In genomic region chr3R:13258696-13259567, dm6 we compare ENCODE assay signal across 5 fruit fly cellular contexts.
TF ChIP-seq lines count a peak whose summit lies in the region.

TSS of gene Ace (minus strand) at chr3R:13259517.

- no peak for TF ChIP-seq CTCF in whole organism, embryonic (GFP tag; optimal IDR thresholded peaks at IDR 0.05; lab: Kevin White, UChicago)

TF ChIP-seq in whole organism, adult, 20 proteins besides CTCF, POLR2A, EP300 and RAD21:
- TF ChIP-seq cnc (optimal IDR thresholded peaks at IDR 0.05; lab: Kevin White, UChicago) (no peak), bab1 (GFP tag; optimal IDR thresholded peaks at IDR 0.05; lab: Kevin White, UChicago) (no peak), tj (GFP tag; optimal IDR thresholded peaks at IDR 0.05; lab: Kevin White, UChicago) (no peak), kay (GFP tag; lab: Kevin White, UChicago; ENCODE audit: borderline replicate concordance) (peak; percentile 80), CG12768 (GFP tag; optimal IDR thresholded peaks at IDR 0.05; lab: Kevin White, UChicago) (peak; percentile 22), ovo (GFP tag; optimal IDR thresholded peaks at IDR 0.05; lab: Kevin White, UChicago) (no peak)

TF ChIP-seq in whole organism, embryonic, 481 proteins besides CTCF, POLR2A, EP300 and RAD21 (continues in another document):
- no peak for TF ChIP-seq wek (GFP tag; optimal IDR thresholded peaks at IDR 0.05; lab: Kevin White, UChicago)
- TF ChIP-seq z (GFP tag; IDR thresholded peaks at IDR 0.05; lab: Robert Waterston, UW) = 0 out of 3 replicates have a peak, but pooled peaks have one; percentile 29
- no peak for TF ChIP-seq GATAe (GFP tag; conservative IDR thresholded peaks at IDR 0.05; lab: Robert Waterston, UW)
- no peak for TF ChIP-seq CG4820 (GFP tag; optimal IDR thresholded peaks at IDR 0.05; lab: Kevin White, UChicago)
- no peak for TF ChIP-seq Oaz (GFP tag; IDR thresholded peaks at IDR 0.05; lab: Robert Waterston, UW)
- TF ChIP-seq dm (GFP tag; optimal IDR thresholded peaks at IDR 0.05; lab: Kevin White, UChicago) = no peak
- no peak for TF ChIP-seq HLHmδ (GFP tag; optimal IDR thresholded peaks at IDR 0.05; lab: Kevin White, UChicago)
- TF ChIP-seq Adf1 (GFP tag; IDR thresholded peaks at IDR 0.05; lab: Robert Waterston, UW) = peak; percentile 7; the same call in 1 of the 2 replicates
- TF ChIP-seq CG1602 (GFP tag; optimal IDR thresholded peaks at IDR 0.05; lab: Kevin White, UChicago) = no peak
- no peak for TF ChIP-seq bcd (GFP tag; optimal IDR thresholded peaks at IDR 0.05; lab: Kevin White, UChicago)
- peak; percentile 80 to 93 for TF ChIP-seq Trl (optimal IDR thresholded peaks at IDR 0.05; lab: Kevin White, UChicago)
- no peak for TF ChIP-seq Trl (GFP tag; optimal IDR thresholded peaks at IDR 0.05; lab: Kevin White, UChicago)
- peak; percentile 66 for TF ChIP-seq onecut (GFP tag; IDR thresholded peaks at IDR 0.05; lab: Robert Waterston, UW)
- no peak for TF ChIP-seq nom (GFP tag; optimal IDR thresholded peaks at IDR 0.05; lab: Kevin White, UChicago)
- peak; percentile 2 for TF ChIP-seq CG6813 (GFP tag; optimal IDR thresholded peaks at IDR 0.05; lab: Kevin White, UChicago)
- no peak for TF ChIP-seq Antp (GFP tag; optimal IDR thresholded peaks at IDR 0.05; lab: Kevin White, UChicago)
- TF ChIP-seq CG12659 (GFP tag; optimal IDR thresholded peaks at IDR 0.05; lab: Kevin White, UChicago) = peak; percentile 19
- TF ChIP-seq Med (GFP tag; lab: Kevin White, UChicago) = peak; percentile 26
- no peak for TF ChIP-seq Ptx1 (GFP tag; IDR thresholded peaks at IDR 0.05; lab: Robert Waterston, UW)
- TF ChIP-seq Dll (GFP tag; IDR thresholded peaks at IDR 0.05; lab: Robert Waterston, UW; ENCODE audit: partially characterized antibody) = 0 out of 4 replicates have a peak, but pooled peaks have one; percentile 22
- TF ChIP-seq PHDP (tag; optimal IDR thresholded peaks at IDR 0.05; lab: Kevin White, UChicago) = peak; percentile 19

TF ChIP-seq in whole organism, prepupa, 60 proteins besides CTCF, POLR2A, EP300 and RAD21:
- peak; percentile 55 for TF ChIP-seq fkh (GFP tag; optimal IDR thresholded peaks at IDR 0.05; lab: Kevin White, UChicago)
- TF ChIP-seq Eip78C (GFP tag; lab: Kevin White, UChicago) = peak; percentile 72
- TF ChIP-seq Eip75B (GFP tag; optimal IDR thresholded peaks at IDR 0.05; lab: Kevin White, UChicago) = no peak

TF ChIP-seq in whole organism, pupa, 21 proteins besides CTCF, POLR2A, EP300 and RAD21:
- peak; percentile 7 for TF ChIP-seq Pif1B (GFP tag; optimal IDR thresholded peaks at IDR 0.05; lab: Kevin White, UChicago)
- TF ChIP-seq CG8301 (tag; optimal IDR thresholded peaks at IDR 0.05; lab: Kevin White, UChicago) = no peak

TF ChIP-seq in whole organism, wandering third instar larva, 38 proteins besides CTCF, POLR2A, EP300 and RAD21:
- TF ChIP-seq dmrt93B (GFP tag; optimal IDR thresholded peaks at IDR 0.05; lab: Kevin White, UChicago) (no peak), woc (GFP tag; optimal IDR thresholded peaks at IDR 0.05; lab: Kevin White, UChicago) (no peak), Abd-B (GFP tag; optimal IDR thresholded peaks at IDR 0.05; lab: Kevin White, UChicago) (no peak), pan (optimal IDR thresholded peaks at IDR 0.05; lab: Kevin White, UChicago) (no peak), N (GFP tag; optimal IDR thresholded peaks at IDR 0.05; lab: Kevin White, UChicago) (peak; percentile 36), h (GFP tag; optimal IDR thresholded peaks at IDR 0.05; lab: Kevin White, UChicago) (no peak), fru (GFP tag; optimal IDR thresholded peaks at IDR 0.05; lab: Kevin White, UChicago) (no peak), CG32264 (GFP tag; optimal IDR thresholded peaks at IDR 0.05; lab: Kevin White, UChicago) (no peak), foxo (GFP tag; optimal IDR thresholded peaks at IDR 0.05; lab: Kevin White, UChicago) (no peak), dl (GFP tag; optimal IDR thresholded peaks at IDR 0.05; lab: Kevin White, UChicago; ENCODE audit: insufficient read depth in 1 of 2, partially characterized antibody in 2 of 2) (peak; percentile 43 to 46), Rel (GFP tag; optimal IDR thresholded peaks at IDR 0.05; lab: Kevin White, UChicago) (no peak), Rel (tag; optimal IDR thresholded peaks at IDR 0.05; lab: Kevin White, UChicago) (no peak), CG9705 (GFP tag; optimal IDR thresholded peaks at IDR 0.05; lab: Kevin White, UChicago) (no peak), Hr83 (GFP tag; optimal IDR thresholded peaks at IDR 0.05; lab: Kevin White, UChicago; ENCODE audit: poor library complexity, severe bottlenecking) (no peak), Dif (GFP tag; optimal IDR thresholded peaks at IDR 0.05; lab: Kevin White, UChicago; ENCODE audit: partially characterized antibody) (peak; percentile 78)
TF ChIP-seq in whole organism, wandering third instar larva: peak in this region for 3.
